Worm (Caenorhabditis elegans) whole organism, L1 larva: Measurements from ENCODE around the gene nhr-254.

ENCODE experiments used
- aha-1 ChIP-seq: fragments of 150-350 bp; optimal IDR thresholded peaks from 2 replicates; lab custom pipeline; 2014; ENCODE audit warnings: missing biosample characterization, missing genetic modification characterization
- alr-1 ChIP-seq: fragments of 200-800 bp; sonication (Bioruptor generic); optimal IDR thresholded peaks from 2 replicates; lab custom pipeline; 2018; ENCODE audit warnings: borderline replicate concordance, mild to moderate bottlenecking, missing genetic modification characterization, missing compliant biosample characterization
- ama-1 ChIP-seq: fragments of 150-350 bp; optimal IDR thresholded peaks from 2 replicates; lab custom pipeline; 2014
- efl-1 ChIP-seq, 4 experiments: fragments of 150-350 bp; optimal IDR thresholded peaks in 3 of 4; peaks in 1 of 4; 1 replicate in 1 of 4; 2 replicates in 3 of 4; lab custom pipeline; 2014; ENCODE audit warnings: missing biosample characterization in 2 of 4, missing genetic modification characterization in 2 of 4, missing genetic modification reagents in 2 of 4
- fos-1 ChIP-seq: fragments of 150-350 bp; optimal IDR thresholded peaks from 2 replicates; lab custom pipeline; 2014; ENCODE audit warnings: missing biosample characterization, missing genetic modification characterization
- jun-1 ChIP-seq: fragments of 150-350 bp; optimal IDR thresholded peaks from 2 replicates; lab custom pipeline; 2014; ENCODE audit warnings: missing biosample characterization, missing genetic modification reagents, missing genetic modification characterization
- lsy-2 ChIP-seq, 2 experiments: fragments of 150-350 bp; optimal IDR thresholded peaks; 2 replicates each; lab custom pipeline; 2014; ENCODE audit warnings: missing biosample characterization in 2 of 2, missing genetic modification characterization in 2 of 2
- nhr-20 ChIP-seq: sonication (generic microtip); optimal IDR thresholded peaks from 2 replicates; lab custom pipeline; 2016; ENCODE audit warnings: mild to moderate bottlenecking, missing genetic modification characterization, missing compliant biosample characterization
- tbx-2 ChIP-seq: sonication (generic microtip); optimal IDR thresholded peaks from 2 replicates; lab custom pipeline; 2016; ENCODE audit warnings: missing genetic modification characterization, missing compliant biosample characterization

DNA sequence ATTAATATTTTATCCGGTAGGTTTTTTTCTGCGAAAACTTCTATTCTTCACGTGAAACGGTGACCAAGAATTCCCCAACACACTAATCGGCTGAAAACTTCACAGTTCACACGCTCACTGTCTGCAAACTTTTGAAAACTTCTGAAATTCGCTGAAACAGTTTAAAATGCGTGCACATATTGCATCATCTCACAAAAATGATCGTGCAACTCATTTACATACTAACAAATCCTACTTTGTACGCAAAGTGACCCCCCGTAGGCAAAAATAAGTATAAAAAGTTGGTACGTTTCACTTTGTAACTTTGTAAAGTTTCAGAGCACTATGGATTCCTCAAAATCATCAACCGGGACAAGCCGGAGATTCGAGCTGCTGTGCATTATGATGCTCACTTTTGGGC is 4.0 kb upstream of the nhr-254 start, which contains the start of gene ZK6.6:
- TF ChIP-seq efl-1 (optimal IDR thresholded peaks at IDR 0.05; lab: Kevin White, UChicago) (no peak), efl-1 (GFP tag; optimal IDR thresholded peaks at IDR 0.05 in 1 of 2; lab: Kevin White, UChicago) (no peak), fos-1 (tag; lab: Kevin White, UChicago) (no peak), lsy-2 (tag; optimal IDR thresholded peaks at IDR 0.05; lab: Kevin White, UChicago) (no peak), tbx-2 (tag; lab: Kevin White, UChicago) (no peak), aha-1 (tag; lab: Kevin White, UChicago) (no peak), nhr-20 (no peak), alr-1 (no peak), jun-1 (no peak), ama-1 (lab: Kevin White, UChicago) (no peak)
